Worm (Caenorhabditis elegans): ENCODE measurements around the gene tmd-2.

The tmd-2 gene

ce11 chrV:8334360-8334759 is at the start of gene tmd-2:
Gene tmd-2 (plus strand): TSS chrV:8334660.
- no peak for TF ChIP-seq zim-3 (tag; optimal IDR thresholded peaks at IDR 0.05)
- no peak for TF ChIP-seq cebp-2 (GFP tag; IDR thresholded peaks at IDR 0.05)
- no peak for TF ChIP-seq sdz-38 (tag; optimal IDR thresholded peaks at IDR 0.05)
- no peak for TF ChIP-seq T26A5.8 (tag; optimal IDR thresholded peaks at IDR 0.05)
- no peak for TF ChIP-seq cebp-1 (GFP tag; IDR thresholded peaks at IDR 0.05)
- no peak for TF ChIP-seq cebp-1 (tag; optimal IDR thresholded peaks at IDR 0.05)
- TF ChIP-seq C17E4.6 (GFP tag; IDR thresholded peaks at IDR 0.05) = no peak
- TF ChIP-seq atf-7 (tag; optimal IDR thresholded peaks at IDR 0.05) = no peak
- TF ChIP-seq rcor-1 (GFP tag; IDR thresholded peaks at IDR 0.05) = no peak
- no peak for TF ChIP-seq F49E8.2 (tag; optimal IDR thresholded peaks at IDR 0.05; ENCODE audit: insufficient read depth)
- no peak for TF ChIP-seq lin-40 (tag; optimal IDR thresholded peaks at IDR 0.05)
- no peak for TF ChIP-seq ztf-22 (GFP tag; optimal IDR thresholded peaks at IDR 0.05)
- TF ChIP-seq rpc-1 (optimal IDR thresholded peaks at IDR 0.05) = no peak
- no peak for TF ChIP-seq rpc-1 (tag; optimal IDR thresholded peaks at IDR 0.05)
- TF ChIP-seq snpc-3.4 (tag; optimal IDR thresholded peaks at IDR 0.05) = no peak
- no peak for TF ChIP-seq ccch-3 (GFP tag; optimal IDR thresholded peaks at IDR 0.05)
- TF ChIP-seq attf-6 (GFP tag; IDR thresholded peaks at IDR 0.05) = no peak
- TF ChIP-seq D2030.7 (GFP tag; IDR thresholded peaks at IDR 0.05) = no peak

DNA sequence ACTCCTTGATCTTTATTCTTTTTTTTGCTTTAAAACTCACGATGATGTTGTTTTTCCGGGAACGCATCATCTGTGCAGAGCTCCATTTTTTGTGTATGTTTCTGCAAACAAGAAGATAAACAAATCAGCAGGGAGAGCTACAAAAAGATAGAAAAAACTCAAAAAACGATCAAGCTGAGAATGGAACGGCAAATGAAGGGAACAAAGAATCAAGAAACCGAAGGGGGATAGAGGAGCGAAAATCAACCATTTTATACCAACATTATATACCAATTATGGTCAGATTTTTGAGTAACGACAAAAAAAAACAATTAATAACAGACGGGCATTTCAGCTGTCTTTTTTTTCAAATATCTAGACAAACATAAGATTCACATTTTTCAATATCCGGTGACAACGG is 49.7 kb upstream of the tmd-2 start, which contains the start of gene slc-17.5:
Gene slc-17.5 (minus strand): TSS at position 101 of the 400 bp plus-strand sequence.
- TF ChIP-seq attf-5 (GFP tag; optimal IDR thresholded peaks at IDR 0.05) = no peak
- TF ChIP-seq mcd-1 (GFP tag; IDR thresholded peaks at IDR 0.05) = no peak
- TF ChIP-seq F55B11.4 (tag; optimal IDR thresholded peaks at IDR 0.05; ENCODE audit: borderline replicate concordance, insufficient read depth) = no peak
- no peak for TF ChIP-seq pha-4 (tag; optimal IDR thresholded peaks at IDR 0.05)
- TF ChIP-seq egl-44 (GFP tag; IDR thresholded peaks at IDR 0.05) = no peak
- TF ChIP-seq snpc-3.4 (tag; optimal IDR thresholded peaks at IDR 0.05) = no peak
- TF ChIP-seq sdz-38 (tag; optimal IDR thresholded peaks at IDR 0.05) = no peak
- TF ChIP-seq pbrm-1 (GFP tag; IDR thresholded peaks at IDR 0.05) = no peak
- no peak for TF ChIP-seq F33H1.4 (GFP tag; IDR thresholded peaks at IDR 0.05)
- no peak for TF ChIP-seq F52B5.7 (tag; optimal IDR thresholded peaks at IDR 0.05)
- no peak for TF ChIP-seq nfyb-1 (GFP tag; IDR thresholded peaks at IDR 0.05)
- no peak for TF ChIP-seq F57C9.4 (tag; optimal IDR thresholded peaks at IDR 0.05)
- no peak for TF ChIP-seq unc-130 (GFP tag; optimal IDR thresholded peaks at IDR 0.05)

- TF ChIP-seq lin-40 (tag; optimal IDR thresholded peaks at IDR 0.05) (no peak), rec-8 (tag; optimal IDR thresholded peaks at IDR 0.05) (no peak), nhr-80 (tag; optimal IDR thresholded peaks at IDR 0.05) (peak; percentile 66)
Measured at ce11 chrV:8285455-8285854, 49.0 kb upstream of the tmd-2 start.

DNA sequence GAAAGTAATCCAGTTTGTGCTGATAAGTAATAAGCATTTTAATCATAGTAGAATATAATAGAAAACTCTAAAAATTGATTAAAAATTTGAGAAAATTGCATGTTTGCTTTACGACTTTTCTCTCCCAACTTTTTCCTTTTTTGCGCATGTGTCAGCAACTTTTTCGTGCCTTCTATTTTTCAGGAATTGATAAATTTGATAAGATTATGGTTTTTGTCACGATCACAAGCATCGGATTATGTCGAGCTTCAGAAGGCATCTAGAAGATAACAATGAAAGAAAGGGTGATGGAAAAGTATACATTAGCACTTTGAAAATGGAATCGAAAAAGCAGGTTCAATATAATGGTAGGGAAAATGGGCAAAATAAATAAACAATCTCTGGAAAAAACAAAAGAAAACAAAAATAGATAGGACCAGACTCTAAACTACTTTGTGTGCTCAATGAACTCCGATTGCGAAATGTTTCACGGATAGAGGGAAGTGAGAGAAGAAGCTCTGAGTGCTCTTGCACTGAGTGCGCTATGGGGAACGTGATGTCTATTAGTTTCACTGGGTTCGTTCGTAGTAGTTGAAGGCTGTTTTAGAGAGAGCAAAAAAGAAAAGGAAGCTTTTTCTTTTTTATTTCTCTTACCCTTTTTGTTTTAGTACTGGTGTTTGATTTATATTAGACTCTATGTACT is 46.2 kb upstream of the tmd-2 start:
- TF ChIP-seq cebp-1 (GFP tag; IDR thresholded peaks at IDR 0.05) = peak; percentile 81; the same call in 1 of the 2 replicates
- TF ChIP-seq cebp-1 (tag; optimal IDR thresholded peaks at IDR 0.05) = peak; percentile 94
- TF ChIP-seq rpc-1 (optimal IDR thresholded peaks at IDR 0.05) = no peak
- TF ChIP-seq rpc-1 (tag; optimal IDR thresholded peaks at IDR 0.05) = no peak
- TF ChIP-seq nhr-80 (tag; optimal IDR thresholded peaks at IDR 0.05) = peak; percentile 36
- no peak for TF ChIP-seq snpc-4 (GFP tag; optimal IDR thresholded peaks at IDR 0.05)
- peak in 1 of 4 experiments; percentile 7 for TF ChIP-seq snpc-4 (tag; optimal IDR thresholded peaks at IDR 0.05)

Data from whole organism, young adult.